Worm (Caenorhabditis elegans): ENCODE results near the gene F38B6.2.

- TF ChIP-seq sem-2 (GFP tag; optimal IDR thresholded peaks at IDR 0.05) = peak; percentile 22
- no peak for TF ChIP-seq M03D4.4 (tag; optimal IDR thresholded peaks at IDR 0.05)
- no peak for TF ChIP-seq sptf-1 (tag; optimal IDR thresholded peaks at IDR 0.05)
These were observed 39.1 kb downstream of the F38B6.2 start for ce11 chrX:6737329-6738008.
